Comparison of ENCODE assay signal across 1 fruit fly cellular context in genomic region chr3R:8122198-8122970, dm6.
TF ChIP-seq lines count a peak whose summit lies in the region.

Gene CG7878 (plus strand): TSS chr3R:8122725.

TF ChIP-seq in whole organism, embryonic, 481 proteins besides CTCF, POLR2A, EP300 and RAD21 (continued from another document):
- TF ChIP-seq sisA (GFP tag; IDR thresholded peaks at IDR 0.05; lab: Robert Waterston, UW) (peak; percentile 56), ewg (GFP tag; optimal IDR thresholded peaks at IDR 0.05; lab: Kevin White, UChicago) (peak; percentile 8), CG2678 (tag; optimal IDR thresholded peaks at IDR 0.05; lab: Kevin White, UChicago) (peak; percentile 55), Drgx (GFP tag; IDR thresholded peaks at IDR 0.05; lab: Robert Waterston, UW) (no peak), luna (GFP tag; optimal IDR thresholded peaks at IDR 0.05; lab: Kevin White, UChicago) (no peak), CG6175 (GFP tag; IDR thresholded peaks at IDR 0.05; lab: Robert Waterston, UW) (no peak), CG17829 (tag; optimal IDR thresholded peaks at IDR 0.05; lab: Kevin White, UChicago) (peak; percentile 58), tx (GFP tag; optimal IDR thresholded peaks at IDR 0.05; lab: Kevin White, UChicago) (peak; percentile 51), CG4854 (GFP tag; optimal IDR thresholded peaks at IDR 0.05; lab: Kevin White, UChicago) (no peak), salm (tag; optimal IDR thresholded peaks at IDR 0.05; lab: Kevin White, UChicago) (no peak), wek (GFP tag; optimal IDR thresholded peaks at IDR 0.05; lab: Kevin White, UChicago) (no peak), shn (GFP tag; optimal IDR thresholded peaks at IDR 0.05; lab: Kevin White, UChicago) (no peak), CG3407 (GFP tag; optimal IDR thresholded peaks at IDR 0.05; lab: Kevin White, UChicago) (no peak), tgo (GFP tag; IDR thresholded peaks at IDR 0.05; lab: Robert Waterston, UW) (peak; percentile 36; the same call in 2 of the 3 replicates), sens (GFP tag; lab: Kevin White, UChicago) (peak; percentile 83), Bteb2 (GFP tag; optimal IDR thresholded peaks at IDR 0.05; lab: Kevin White, UChicago) (peak; percentile 71), CG1233 (GFP tag; optimal IDR thresholded peaks at IDR 0.05; lab: Kevin White, UChicago) (peak; percentile 5), CG2120 (GFP tag; optimal IDR thresholded peaks at IDR 0.05; lab: Kevin White, UChicago) (peak; percentile 84), CG14441 (GFP tag; IDR thresholded peaks at IDR 0.05; lab: Robert Waterston, UW) (peak; percentile 39; the same call in 1 of the 2 replicates), CG15073 (GFP tag; optimal IDR thresholded peaks at IDR 0.05; lab: Kevin White, UChicago) (no peak), bsh (GFP tag; optimal IDR thresholded peaks at IDR 0.05; lab: Kevin White, UChicago) (peak in 1 of 2 experiments; percentile 33), CG33213 (GFP tag; optimal IDR thresholded peaks at IDR 0.05; lab: Kevin White, UChicago) (peak; percentile 57), CoRest (tag; optimal IDR thresholded peaks at IDR 0.05; lab: Kevin White, UChicago) (peak; percentile 73), Ets65A (GFP tag; lab: Kevin White, UChicago) (peak; percentile 96), NK7.1 (GFP tag; optimal IDR thresholded peaks at IDR 0.05; lab: Kevin White, UChicago) (no peak), CG32767 (GFP tag; IDR thresholded peaks at IDR 0.05; lab: Robert Waterston, UW) (no peak), HLHmδ (GFP tag; optimal IDR thresholded peaks at IDR 0.05; lab: Kevin White, UChicago) (no peak), slou (GFP tag; optimal IDR thresholded peaks at IDR 0.05; lab: Kevin White, UChicago) (peak; percentile 52), Atf-2 (GFP tag; optimal IDR thresholded peaks at IDR 0.05; lab: Kevin White, UChicago) (peak; percentile 19), CG12155 (GFP tag; optimal IDR thresholded peaks at IDR 0.05; lab: Kevin White, UChicago) (peak; percentile 54), tap (tag; optimal IDR thresholded peaks at IDR 0.05; lab: Kevin White, UChicago) (no peak), grau (tag; optimal IDR thresholded peaks at IDR 0.05; lab: Kevin White, UChicago) (peak; percentile 53), pho (GFP tag; optimal IDR thresholded peaks at IDR 0.05; lab: Kevin White, UChicago) (peak; percentile 51)
